Fruit fly (Drosophila melanogaster) whole organism, embryonic: ENCODE results near the gene Pp2A-29B.

Experiments used
- Bgb ChIP-seq: fragments of 200-800 bp; sonication (Bioruptor generic); IDR thresholded peaks from 2 replicates; pipeline ENCODE4 v1.3.6; 2022; ENCODE audit warnings: missing biosample characterization, missing genetic modification characterization; ENCODE audit not compliant: partially characterized antibody
- BtbVII ChIP-seq: fragments of 200-800 bp; sonication (Bioruptor generic); optimal IDR thresholded peaks from 3 replicates; lab custom pipeline; 2017; ENCODE audit warnings: missing biosample characterization, mild to moderate bottlenecking, missing genetic modification characterization
- C15 ChIP-seq: fragments of 200-800 bp; sonication (Bioruptor generic); IDR thresholded peaks from 3 replicates; pipeline ENCODE4 v1.3.6; 2022; ENCODE audit warnings: missing biosample characterization, missing genetic modification characterization
- CG10979 ChIP-seq: fragments of 200-800 bp; sonication (Bioruptor generic); optimal IDR thresholded peaks from 2 replicates; lab custom pipeline; 2018; ENCODE audit warnings: missing biosample characterization, mild to moderate bottlenecking, missing genetic modification characterization, moderate library complexity
- CG11560 ChIP-seq: fragments of 200-800 bp; sonication (Bioruptor generic); IDR thresholded peaks from 3 replicates; pipeline ENCODE4 v1.3.6; 2022; ENCODE audit warnings: missing biosample characterization, missing genetic modification characterization
- CG1529 ChIP-seq: fragments of 200-800 bp; sonication (Bioruptor generic); optimal IDR thresholded peaks from 3 replicates; lab custom pipeline; 2018; ENCODE audit warnings: missing biosample characterization, missing genetic modification characterization
- CG17361 ChIP-seq: fragments of 200-800 bp; sonication (Bioruptor generic); IDR thresholded peaks from 3 replicates; pipeline ENCODE4 v1.3.6; 2022; ENCODE audit warnings: missing biosample characterization, missing genetic modification characterization
- CG18619 ChIP-seq: fragments of 200-800 bp; sonication (Bioruptor generic); optimal IDR thresholded peaks from 3 replicates; lab custom pipeline; 2017; ENCODE audit warnings: missing biosample characterization, mild to moderate bottlenecking, missing genetic modification characterization
- CG31388 ChIP-seq: fragments of 200-800 bp; sonication (Bioruptor generic); optimal IDR thresholded peaks from 2 replicates; lab custom pipeline; 2016; ENCODE audit warnings: missing biosample characterization, missing genetic modification characterization
- CG3281 ChIP-seq: fragments of 200-800 bp; sonication (Bioruptor generic); optimal IDR thresholded peaks from 3 replicates; lab custom pipeline; 2017; ENCODE audit warnings: missing biosample characterization, mild to moderate bottlenecking, missing genetic modification characterization
- CG3838 ChIP-seq: fragments of 200-800 bp; sonication (Bioruptor generic); optimal IDR thresholded peaks from 3 replicates; lab custom pipeline; 2016; ENCODE audit warnings: missing biosample characterization, missing genetic modification characterization
- CG4282 ChIP-seq: fragments of 200-800 bp; sonication (Bioruptor generic); optimal IDR thresholded peaks from 2 replicates; lab custom pipeline; 2016; ENCODE audit warnings: missing biosample characterization, missing genetic modification characterization
- CG5180 ChIP-seq: fragments of 200-800 bp; sonication (Bioruptor generic); optimal IDR thresholded peaks from 3 replicates; lab custom pipeline; 2017; ENCODE audit warnings: missing biosample characterization, missing genetic modification characterization, mild to moderate bottlenecking, moderate library complexity, missing genetic modification reagents
- CG5245 ChIP-seq: fragments of 200-800 bp; sonication (Bioruptor generic); optimal IDR thresholded peaks from 3 replicates; lab custom pipeline; 2016; ENCODE audit warnings: missing biosample characterization, missing genetic modification characterization
- CG6765 ChIP-seq: fragments of 200-800 bp; sonication (Bioruptor generic); optimal IDR thresholded peaks from 3 replicates; lab custom pipeline; 2017; ENCODE audit warnings: missing biosample characterization, mild to moderate bottlenecking, missing genetic modification characterization
- CG6813 ChIP-seq: fragments of 200-800 bp; sonication (Bioruptor generic); optimal IDR thresholded peaks from 2 replicates; lab custom pipeline; 2017; ENCODE audit warnings: missing biosample characterization, missing genetic modification characterization, mild to moderate bottlenecking, moderate library complexity, missing genetic modification reagents
- CG8359 ChIP-seq: fragments of 200-800 bp; sonication (Bioruptor generic); optimal IDR thresholded peaks from 2 replicates; lab custom pipeline; 2017; ENCODE audit warnings: missing biosample characterization, mild to moderate bottlenecking, missing genetic modification characterization, borderline replicate concordance
- CG9215 ChIP-seq: fragments of 200-800 bp; sonication (Bioruptor generic); IDR thresholded peaks from 2 replicates; pipeline ENCODE4 v1.3.6; 2022; ENCODE audit warnings: missing biosample characterization, missing genetic modification characterization
- CTCF ChIP-seq: fragments of 200-800 bp; sonication (Bioruptor generic); optimal IDR thresholded peaks from 2 replicates; lab custom pipeline; 2017; ENCODE audit warnings: missing biosample characterization, mild to moderate bottlenecking, missing genetic modification characterization, moderate library complexity
- Chrac-16 ChIP-seq: fragments of 200-800 bp; sonication (Bioruptor generic); optimal IDR thresholded peaks from 3 replicates; lab custom pipeline; 2016; ENCODE audit warnings: missing biosample characterization, missing genetic modification characterization
- D19B ChIP-seq: fragments of 200-800 bp; sonication (Bioruptor generic); optimal IDR thresholded peaks from 2 replicates; lab custom pipeline; 2017; ENCODE audit warnings: missing biosample characterization, mild to moderate bottlenecking, missing genetic modification characterization
- Eip74EF ChIP-seq, 2 experiments: fragments of 200-800 bp in 1 of 2; fragments of >200 bp in 1 of 2; sonication (Bioruptor generic) in 1 of 2; optimal IDR thresholded peaks; 2 replicates each; lab custom pipeline; 2017 to 2019; ENCODE audit warnings: missing biosample characterization in 2 of 2, missing genetic modification characterization in 2 of 2, mild to moderate bottlenecking in 1 of 2, moderate library complexity in 1 of 2
- Fer3 ChIP-seq: fragments of 200-800 bp; sonication (Bioruptor generic); optimal IDR thresholded peaks from 2 replicates; lab custom pipeline; 2018; ENCODE audit warnings: missing biosample characterization, mild to moderate bottlenecking, missing genetic modification characterization, moderate library complexity
- GATAe ChIP-seq: fragments of 200-800 bp; sonication (Bioruptor generic); conservative IDR thresholded peaks from 2 replicates; pipeline ENCODE4 v1.3.6; 2022; ENCODE audit warnings: missing biosample characterization, missing genetic modification characterization
- HLH54F ChIP-seq: fragments of 200-800 bp; sonication (Bioruptor generic); optimal IDR thresholded peaks from 3 replicates; lab custom pipeline; 2016; ENCODE audit warnings: missing biosample characterization, missing genetic modification characterization
- Hr51 ChIP-seq, 2 experiments: fragments of 200-800 bp; sonication (Bioruptor generic); optimal IDR thresholded peaks; 2 replicates in 1 of 2; 3 replicates in 1 of 2; lab custom pipeline; 2016 to 2018; ENCODE audit warnings: missing biosample characterization in 2 of 2, missing genetic modification characterization in 2 of 2, mild to moderate bottlenecking in 1 of 2, moderate library complexity in 1 of 2
- NFAT ChIP-seq: fragments of 200-800 bp; sonication (Bioruptor generic); IDR thresholded peaks from 2 replicates; pipeline ENCODE4 v1.3.6; 2022; ENCODE audit warnings: missing biosample characterization, missing genetic modification characterization
- Oaz ChIP-seq: fragments of 200-800 bp; sonication (Bioruptor generic); IDR thresholded peaks from 2 replicates; pipeline ENCODE4 v1.3.6; 2022; ENCODE audit warnings: missing biosample characterization, missing genetic modification characterization
- Tbp ChIP-seq: fragments of >200 bp; optimal IDR thresholded peaks from 2 replicates; lab custom pipeline; 2018; ENCODE audit warnings: missing biosample characterization, missing genetic modification characterization
- bowl ChIP-seq: fragments of 200-800 bp; sonication (Bioruptor generic); IDR thresholded peaks from 2 replicates; pipeline ENCODE4 v1.3.6; 2022; ENCODE audit warnings: missing biosample characterization, missing genetic modification characterization
- cg ChIP-seq: fragments of 200-800 bp; sonication (Bioruptor generic); optimal IDR thresholded peaks from 3 replicates; lab custom pipeline; 2019; ENCODE audit warnings: missing biosample characterization, mild to moderate bottlenecking, missing genetic modification characterization, moderate library complexity
- chinmo ChIP-seq: fragments of 200-800 bp; sonication (Bioruptor generic); IDR thresholded peaks from 4 replicates; pipeline ENCODE4 v1.3.6; 2022; ENCODE audit warnings: missing biosample characterization, missing genetic modification characterization; ENCODE audit not compliant: partially characterized antibody
- ci ChIP-seq: fragments of 200-800 bp; sonication (Bioruptor generic); IDR thresholded peaks from 3 replicates; pipeline ENCODE4 v1.3.6; 2022; ENCODE audit warnings: missing biosample characterization, missing genetic modification characterization
- dpn ChIP-seq, 2 experiments: fragments of 200-800 bp; sonication (Bioruptor generic); optimal IDR thresholded peaks; 3 replicates each; lab custom pipeline; 2016; ENCODE audit warnings: missing biosample characterization in 2 of 2, missing genetic modification characterization in 2 of 2
- ems ChIP-seq: fragments of 200-800 bp; sonication (Bioruptor generic); optimal IDR thresholded peaks from 3 replicates; lab custom pipeline; 2016; ENCODE audit warnings: missing biosample characterization, missing genetic modification characterization
- exex ChIP-seq: fragments of 200-800 bp; sonication (Bioruptor generic); optimal IDR thresholded peaks from 4 replicates; lab custom pipeline; 2018; ENCODE audit warnings: missing biosample characterization, mild to moderate bottlenecking, missing genetic modification characterization, moderate library complexity
- gro ChIP-seq: fragments of 200-800 bp; sonication (Bioruptor generic); optimal IDR thresholded peaks from 2 replicates; lab custom pipeline; 2016; ENCODE audit warnings: missing biosample characterization, missing genetic modification characterization
- h ChIP-seq: fragments of >200 bp; optimal IDR thresholded peaks from 2 replicates; lab custom pipeline; 2017
- inv ChIP-seq: fragments of 200-800 bp; sonication (Bioruptor generic); IDR thresholded peaks from 2 replicates; pipeline ENCODE4 v1.3.6; 2022; ENCODE audit warnings: missing biosample characterization, missing genetic modification characterization; ENCODE audit not compliant: partially characterized antibody
- klu ChIP-seq: fragments of 200-800 bp; sonication (Bioruptor generic); IDR thresholded peaks from 2 replicates; pipeline ENCODE4 v1.3.6; 2022; ENCODE audit warnings: missing biosample characterization, missing genetic modification characterization
- lilli ChIP-seq: fragments of 200-800 bp; sonication (Bioruptor generic); optimal IDR thresholded peaks from 3 replicates; lab custom pipeline; 2016; ENCODE audit warnings: missing biosample characterization, missing genetic modification characterization
- lmd ChIP-seq: fragments of 200-800 bp; sonication (Bioruptor generic); IDR thresholded peaks from 2 replicates; pipeline ENCODE4 v1.3.6; 2022; ENCODE audit warnings: missing biosample characterization, missing genetic modification characterization
- nom ChIP-seq: fragments of 200-800 bp; sonication (Bioruptor generic); optimal IDR thresholded peaks from 2 replicates; lab custom pipeline; 2017; ENCODE audit warnings: missing biosample characterization, missing genetic modification characterization, mild to moderate bottlenecking, moderate library complexity, missing genetic modification reagents
- ranshi ChIP-seq: fragments of 200-800 bp; sonication (Bioruptor generic); IDR thresholded peaks from 2 replicates; pipeline ENCODE4 v1.3.6; 2022; ENCODE audit warnings: missing biosample characterization, missing genetic modification characterization
- slbo ChIP-seq: fragments of 200-800 bp; sonication (Bioruptor generic); IDR thresholded peaks from 2 replicates; pipeline ENCODE4 v1.3.6; 2022; ENCODE audit warnings: missing biosample characterization, missing genetic modification characterization
- tap ChIP-seq: fragments of 200-800 bp; optimal IDR thresholded peaks from 3 replicates; lab custom pipeline; 2019; ENCODE audit warnings: missing biosample characterization, mild to moderate bottlenecking, missing genetic modification characterization, moderate library complexity
- tx ChIP-seq: fragments of 200-800 bp; sonication (Bioruptor generic); optimal IDR thresholded peaks from 2 replicates; lab custom pipeline; 2016; ENCODE audit warnings: missing biosample characterization, missing genetic modification characterization
- wek ChIP-seq: fragments of 200-800 bp; sonication (Bioruptor generic); optimal IDR thresholded peaks from 3 replicates; lab custom pipeline; 2018; ENCODE audit warnings: missing biosample characterization, mild to moderate bottlenecking, missing genetic modification characterization, moderate library complexity
- zen ChIP-seq: fragments of 200-800 bp; sonication (Bioruptor generic); optimal IDR thresholded peaks from 3 replicates; lab custom pipeline; 2018; ENCODE audit warnings: missing biosample characterization, mild to moderate bottlenecking, missing genetic modification characterization, moderate library complexity
- zen2 ChIP-seq: fragments of 200-800 bp; sonication (Bioruptor generic); IDR thresholded peaks from 3 replicates; pipeline ENCODE4 v1.3.6; 2022; ENCODE audit warnings: missing biosample characterization, missing genetic modification characterization; ENCODE audit not compliant: partially characterized antibody
- zfh2 ChIP-seq: fragments of 200-800 bp; sonication (Bioruptor generic); optimal IDR thresholded peaks from 2 replicates; lab custom pipeline; 2016; ENCODE audit warnings: missing biosample characterization, missing genetic modification characterization

Gene Pp2A-29B

DNA sequence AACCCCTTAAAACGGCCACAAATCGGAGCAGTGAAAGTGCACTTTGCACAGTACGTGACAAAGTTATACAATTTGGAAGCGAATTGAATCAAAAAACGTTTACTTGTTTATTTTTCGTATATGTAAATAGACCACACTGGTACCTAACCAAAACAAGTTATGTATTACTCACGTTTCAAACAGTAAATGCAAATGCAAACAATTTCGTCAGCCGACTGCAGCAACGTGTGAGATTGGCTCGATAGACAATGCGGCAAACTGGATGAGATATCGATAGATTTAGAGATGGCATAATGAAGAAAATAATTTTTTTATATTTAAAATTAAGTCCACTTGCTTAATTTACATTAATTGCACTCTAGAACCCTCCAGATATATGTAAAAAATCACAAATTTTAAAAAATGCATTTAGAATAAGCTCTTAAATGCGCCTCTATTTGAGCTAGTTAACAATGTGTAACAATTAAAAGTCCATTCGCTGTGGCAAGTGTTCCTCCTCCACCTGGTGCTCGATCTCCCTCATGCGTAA, 15.7 kb downstream of the Pp2A-29B start, which contains the start of gene AlaRS (continued):
- TF ChIP-seq bowl (GFP tag; lab: Robert Waterston, UW), result no peak
- no peak for TF ChIP-seq NFAT
- TF ChIP-seq CG11560 (tag; lab: Robert Waterston, UW), result no peak
- peak; percentile 4 for TF ChIP-seq tap (tag; lab: Kevin White, UChicago)
- peak; percentile 59; the same call in 1 of the 3 replicates for TF ChIP-seq zen2 (GFP tag; lab: Robert Waterston, UW)
- TF ChIP-seq lmd (GFP tag; lab: Robert Waterston, UW), result 0 out of 2 replicates have a peak, but pooled peaks have one; percentile 14
- peak; percentile 3 for TF ChIP-seq CG6813
- peak; percentile 62 for TF ChIP-seq lilli
- no peak for TF ChIP-seq CG1529
- no peak for TF ChIP-seq Tbp
- no peak for TF ChIP-seq wek (GFP tag; lab: Kevin White, UChicago)
- no peak for TF ChIP-seq CG4282 (GFP tag; lab: Kevin White, UChicago)
- TF ChIP-seq h (lab: Kevin White, UChicago), result no peak
- peak; percentile 25 for TF ChIP-seq zen
- no peak for TF ChIP-seq CG9215 (GFP tag; lab: Robert Waterston, UW)
- TF ChIP-seq nom, result peak; percentile 34
- TF ChIP-seq klu, result 0 out of 2 replicates have a peak, but pooled peaks have one; percentile 18
- no peak for TF ChIP-seq tx (GFP tag; lab: Kevin White, UChicago)
- TF ChIP-seq Hr51 (GFP tag; optimal IDR thresholded peaks at IDR 0.05; lab: Kevin White, UChicago), result peak in 1 of 2 experiments; percentile 46
- no peak for TF ChIP-seq HLH54F (GFP tag; lab: Kevin White, UChicago)
- peak; percentile 37; the same call in 1 of the 2 replicates for TF ChIP-seq slbo (GFP tag; lab: Robert Waterston, UW)
- TF ChIP-seq Chrac-16 (GFP tag; lab: Kevin White, UChicago), result peak; percentile 16
- no peak for TF ChIP-seq CTCF (GFP tag; lab: Kevin White, UChicago)
- peak; percentile 8 to 26 for TF ChIP-seq dpn (GFP tag; optimal IDR thresholded peaks at IDR 0.05; lab: Kevin White, UChicago)
- no peak for TF ChIP-seq zfh2
- TF ChIP-seq Fer3 (tag; lab: Kevin White, UChicago), result peak; percentile 12
- no peak for TF ChIP-seq CG31388
- no peak for TF ChIP-seq BtbVII (GFP tag; lab: Kevin White, UChicago)
- TF ChIP-seq CG8359 (GFP tag; lab: Kevin White, UChicago), result no peak
- peak; percentile 22 for TF ChIP-seq gro (GFP tag; lab: Kevin White, UChicago)
- peak; percentile 46 for TF ChIP-seq inv (GFP tag; lab: Robert Waterston, UW)
- TF ChIP-seq Bgb, result peak; percentile 56
- peak; percentile 18 for TF ChIP-seq ems (GFP tag; lab: Kevin White, UChicago)
- TF ChIP-seq CG18619, result no peak
- TF ChIP-seq cg (GFP tag; lab: Kevin White, UChicago), result no peak
- peak; percentile 49 for TF ChIP-seq CG3281 (GFP tag; lab: Kevin White, UChicago)
- TF ChIP-seq D19B (GFP tag; lab: Kevin White, UChicago), result no peak
- no peak for TF ChIP-seq CG6765 (GFP tag; lab: Kevin White, UChicago)
- no peak for TF ChIP-seq CG5180 (GFP tag; lab: Kevin White, UChicago)
- no peak for TF ChIP-seq C15 (GFP tag; lab: Robert Waterston, UW)
- peak; percentile 40; the same call in 1 of the 3 replicates for TF ChIP-seq ci (GFP tag; lab: Robert Waterston, UW)
- TF ChIP-seq CG3838 (GFP tag; lab: Kevin White, UChicago), result no peak
- TF ChIP-seq ranshi (GFP tag; lab: Robert Waterston, UW), result no peak
- TF ChIP-seq exex, result peak; percentile 5
- peak; percentile 51; the same call in 2 of the 3 replicates for TF ChIP-seq CG17361 (GFP tag; lab: Robert Waterston, UW)
- TF ChIP-seq Eip74EF (GFP tag; optimal IDR thresholded peaks at IDR 0.05; lab: Kevin White, UChicago), result peak in 1 of 2 experiments; percentile 9
- TF ChIP-seq CG10979 (tag; lab: Kevin White, UChicago), result peak; percentile 30
- no peak for TF ChIP-seq Oaz (GFP tag; lab: Robert Waterston, UW)
- TF ChIP-seq GATAe, result no peak
- no peak for TF ChIP-seq CG5245 (GFP tag; lab: Kevin White, UChicago)
- peak; percentile 83; the same call in 2 of the 4 replicates for TF ChIP-seq chinmo (GFP tag; lab: Robert Waterston, UW)
